Worm (Caenorhabditis elegans) whole organism, mixed stage, embryonic: ENCODE measurements around the gene spin-1.

Experiments used
- bed-3 ChIP-seq: fragments of 200-800 bp; sonication (Bioruptor generic); optimal IDR thresholded peaks from 3 replicates; lab custom pipeline; 2018; ENCODE audit warnings: mild to moderate bottlenecking, missing genetic modification characterization, moderate library complexity, missing compliant biosample characterization
- ceh-83 ChIP-seq: fragments of 200-800 bp; sonication (Bioruptor generic); optimal IDR thresholded peaks from 2 replicates; lab custom pipeline; 2018; ENCODE audit warnings: mild to moderate bottlenecking, missing genetic modification characterization, missing compliant biosample characterization
- ces-1 ChIP-seq: fragments of 150-350 bp; optimal IDR thresholded peaks from 2 replicates; lab custom pipeline; 2014; ENCODE audit warnings: missing biosample characterization, missing genetic modification reagents, missing genetic modification characterization
- lsy-2 ChIP-seq: fragments of 150-350 bp; optimal IDR thresholded peaks from 2 replicates; lab custom pipeline; 2014; ENCODE audit warnings: missing biosample characterization, missing genetic modification characterization
- mep-1 ChIP-seq: fragments of 150-350 bp; optimal IDR thresholded peaks from 2 replicates; lab custom pipeline; 2017; ENCODE audit warnings: missing biosample characterization, missing genetic modification reagents, missing genetic modification characterization, inconsistent platforms
- nhr-76 ChIP-seq: sonication (generic microtip); optimal IDR thresholded peaks from 2 replicates; lab custom pipeline; 2017; ENCODE audit warnings: missing biosample characterization, missing genetic modification characterization
- ztf-11 ChIP-seq: fragments of 150-350 bp; optimal IDR thresholded peaks from 2 replicates; lab custom pipeline; 2014; ENCODE audit warnings: missing biosample characterization, missing genetic modification characterization

DNA sequence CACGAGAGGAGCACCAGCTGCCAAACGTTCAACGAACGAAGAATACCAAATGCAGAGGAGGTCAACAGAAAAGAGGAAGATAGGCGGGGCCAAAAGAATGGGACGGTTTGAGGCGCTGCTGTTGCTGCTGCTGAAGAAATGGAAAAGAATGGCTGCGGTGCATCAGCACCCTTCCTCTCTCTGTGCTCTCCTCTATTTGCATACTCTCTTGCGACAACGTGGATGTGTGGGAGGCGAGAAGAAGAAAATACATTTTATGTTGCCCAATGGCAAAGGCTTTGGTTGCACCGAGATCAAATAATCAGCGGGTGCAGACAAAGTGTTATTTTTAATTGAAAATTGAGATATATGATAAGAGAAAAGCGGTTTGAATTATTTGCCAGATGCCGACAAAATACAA lies 43.6 kb downstream of the spin-1 start:
- TF ChIP-seq ztf-11 (tag; lab: Kevin White, UChicago) (no peak), lsy-2 (tag; lab: Kevin White, UChicago) (no peak), ceh-83 (GFP tag; lab: Kevin White, UChicago) (no peak), mep-1 (tag; lab: Kevin White, UChicago) (no peak), ces-1 (GFP tag; lab: Kevin White, UChicago) (no peak), bed-3 (GFP tag; lab: Kevin White, UChicago) (no peak), nhr-76 (no peak)
